Fruit fly (Drosophila melanogaster) Kc167 (cell line): ENCODE data around the gene Spn28Da.

Source experiments
- Sin3A ChIP-seq: fragments of >200 bp; optimal IDR thresholded peaks from 2 replicates; lab custom pipeline; 2018; ENCODE audit warnings: missing external identifiers
- h ChIP-seq: fragments of >200 bp; optimal IDR thresholded peaks from 3 replicates; lab custom pipeline; 2018; ENCODE audit warnings: missing external identifiers
- insv ChIP-seq: fragments of >200 bp; optimal IDR thresholded peaks from 3 replicates; lab custom pipeline; 2018; ENCODE audit warnings: missing external identifiers
- psq ChIP-seq: fragments of >200 bp; optimal IDR thresholded peaks from 2 replicates; lab custom pipeline; 2017; ENCODE audit warnings: missing external identifiers
- ttk ChIP-seq: sonication (Bioruptor generic); optimal IDR thresholded peaks from 2 replicates; lab custom pipeline; 2017; ENCODE audit warnings: missing external identifiers

dm6 chr2L:7871332-7871731 lies 17.6 kb downstream of the Spn28Da start, which contains the start of gene Proc:
- TF ChIP-seq Sin3A (lab: Kevin White, UChicago) = no peak
- no peak for TF ChIP-seq h
- no peak for TF ChIP-seq insv (lab: Kevin White, UChicago)
- no peak for TF ChIP-seq ttk (lab: Kevin White, UChicago)
- no peak for TF ChIP-seq psq (lab: Kevin White, UChicago)
